Worm (Caenorhabditis elegans) whole organism, midembryonic: ENCODE results near the gene cam-1.

Source experiments
- klf-2 ChIP-seq: fragments of 200-800 bp; sonication (Bioruptor generic); conservative IDR thresholded peaks from 2 replicates; pipeline ENCODE4 v1.3.6; 2022; ENCODE audit warnings: missing genetic modification reagents, missing genetic modification characterization, missing compliant biosample characterization
- tab-1 ChIP-seq: fragments of 200-800 bp; sonication (Bioruptor generic); IDR thresholded peaks from 2 replicates; pipeline ENCODE4 v1.3.6; 2022; ENCODE audit warnings: missing genetic modification characterization, missing compliant biosample characterization

DNA sequence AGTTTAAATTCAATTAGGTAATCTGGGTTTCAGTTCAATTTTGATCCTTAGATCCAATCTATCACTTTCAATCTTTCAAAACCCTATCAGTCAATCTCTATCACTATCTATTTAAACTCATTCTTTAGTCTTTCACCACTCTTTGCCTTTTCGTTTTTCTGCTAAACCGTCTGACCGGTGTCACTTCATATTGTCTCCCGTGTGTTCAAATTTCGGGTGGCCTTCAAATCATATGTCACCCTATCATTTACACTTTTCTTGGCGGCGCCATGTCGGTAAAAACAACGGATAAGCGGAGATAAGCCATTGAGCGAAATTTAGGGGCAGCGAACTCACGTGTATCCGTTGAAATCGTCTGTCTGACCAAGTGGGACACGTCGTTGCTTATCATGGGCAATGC, 33.9 kb upstream of the cam-1 start:
- TF ChIP-seq klf-2 (GFP tag; lab: Robert Waterston, UW) (no peak), tab-1 (GFP tag; lab: Robert Waterston, UW) (no peak)
